Fruit fly (Drosophila melanogaster) whole organism, embryonic: ENCODE measurements around the gene Hip14.
A peak's percentile ranks its signal among the peaks of the same experiment; 100 is the strongest.

Experiments
- CG11560 ChIP-seq: fragments of 200-800 bp; sonication (Bioruptor generic); IDR thresholded peaks from 3 replicates; pipeline ENCODE4 v1.3.6; 2022; ENCODE audit warnings: missing biosample characterization, missing genetic modification characterization
- CG12071 ChIP-seq: fragments of 200-800 bp; sonication (Bioruptor generic); optimal IDR thresholded peaks from 3 replicates; lab custom pipeline; 2018; ENCODE audit warnings: missing biosample characterization, mild to moderate bottlenecking, missing genetic modification characterization
- CG14965 ChIP-seq: fragments of 200-800 bp; sonication (Bioruptor generic); optimal IDR thresholded peaks from 2 replicates; lab custom pipeline; 2016; ENCODE audit warnings: missing biosample characterization, missing genetic modification characterization, borderline replicate concordance
- CG15696 ChIP-seq: fragments of 200-800 bp; sonication (Bioruptor generic); optimal IDR thresholded peaks from 2 replicates; lab custom pipeline; 2019; ENCODE audit warnings: missing biosample characterization, mild to moderate bottlenecking, missing genetic modification characterization, moderate library complexity
- CG17359 ChIP-seq: fragments of 200-800 bp; sonication (Bioruptor generic); optimal IDR thresholded peaks from 3 replicates; lab custom pipeline; 2018; ENCODE audit warnings: missing biosample characterization, mild to moderate bottlenecking, missing genetic modification characterization, moderate library complexity
- CG17912 ChIP-seq: fragments of 200-800 bp; sonication (Bioruptor generic); optimal IDR thresholded peaks from 2 replicates; lab custom pipeline; 2018; ENCODE audit warnings: missing biosample characterization, mild to moderate bottlenecking, missing genetic modification characterization
- CG1792 ChIP-seq: fragments of 200-800 bp; sonication (Bioruptor generic); optimal IDR thresholded peaks from 2 replicates; lab custom pipeline; 2016; ENCODE audit warnings: missing biosample characterization, missing genetic modification characterization
- CG3065 ChIP-seq: fragments of 200-800 bp; sonication (Bioruptor generic); optimal IDR thresholded peaks from 2 replicates; lab custom pipeline; 2016; ENCODE audit warnings: missing biosample characterization, missing genetic modification characterization
- CG4820 ChIP-seq: fragments of 200-800 bp; sonication (Bioruptor generic); optimal IDR thresholded peaks from 3 replicates; lab custom pipeline; 2016; ENCODE audit warnings: missing biosample characterization, missing genetic modification characterization
- CG7556 ChIP-seq: fragments of 200-800 bp; sonication (Bioruptor generic); optimal IDR thresholded peaks from 2 replicates; lab custom pipeline; 2017; ENCODE audit warnings: missing biosample characterization, mild to moderate bottlenecking, missing genetic modification characterization
- CG7839 ChIP-seq: fragments of 200-800 bp; sonication (Bioruptor generic); optimal IDR thresholded peaks from 3 replicates; lab custom pipeline; 2018; ENCODE audit warnings: missing biosample characterization, mild to moderate bottlenecking, missing genetic modification characterization, moderate library complexity
- CG9215 ChIP-seq: fragments of 200-800 bp; sonication (Bioruptor generic); IDR thresholded peaks from 2 replicates; pipeline ENCODE4 v1.3.6; 2022; ENCODE audit warnings: missing biosample characterization, missing genetic modification characterization
- CkIIα-i1 ChIP-seq: fragments of 200-800 bp; sonication (Bioruptor generic); IDR thresholded peaks from 2 replicates; pipeline ENCODE4 v1.3.6; 2022; ENCODE audit warnings: missing biosample characterization, missing genetic modification characterization
- Dref ChIP-seq: fragments of 200-800 bp; sonication (Bioruptor generic); IDR thresholded peaks from 2 replicates; pipeline ENCODE4 v1.3.6; 2022; ENCODE audit warnings: missing biosample characterization, missing genetic modification characterization
- E2f2 ChIP-seq: fragments of 200-800 bp; sonication (Bioruptor generic); IDR thresholded peaks from 2 replicates; pipeline ENCODE4 v1.3.6; 2022; ENCODE audit warnings: missing biosample characterization, missing genetic modification characterization
- Hand ChIP-seq: fragments of 200-800 bp; sonication (Bioruptor generic); optimal IDR thresholded peaks from 2 replicates; lab custom pipeline; 2017; ENCODE audit warnings: mild to moderate bottlenecking, missing biosample characterization, missing genetic modification reagents, missing genetic modification characterization
- Hey ChIP-seq: fragments of 200-800 bp; sonication (Bioruptor generic); optimal IDR thresholded peaks from 3 replicates; lab custom pipeline; 2018; ENCODE audit warnings: missing biosample characterization, mild to moderate bottlenecking, missing genetic modification characterization
- Meics ChIP-seq: fragments of 200-800 bp; sonication (Bioruptor generic); optimal IDR thresholded peaks from 2 replicates; lab custom pipeline; 2017; ENCODE audit warnings: missing biosample characterization, mild to moderate bottlenecking, missing genetic modification characterization
- Nf-YC ChIP-seq: fragments of 200-800 bp; optimal IDR thresholded peaks from 3 replicates; lab custom pipeline; 2019; ENCODE audit warnings: missing biosample characterization, mild to moderate bottlenecking, missing genetic modification characterization, moderate library complexity
- Oaz ChIP-seq: fragments of 200-800 bp; sonication (Bioruptor generic); IDR thresholded peaks from 2 replicates; pipeline ENCODE4 v1.3.6; 2022; ENCODE audit warnings: missing biosample characterization, missing genetic modification characterization
- Rx ChIP-seq: fragments of 200-800 bp; sonication (Bioruptor generic); IDR thresholded peaks from 2 replicates; pipeline ENCODE4 v1.3.6; 2022; ENCODE audit warnings: missing biosample characterization, missing genetic modification characterization
- Sin3A ChIP-seq: fragments of >200 bp; optimal IDR thresholded peaks from 2 replicates; lab custom pipeline; 2018
- Taf1 ChIP-seq: fragments of 200-800 bp; sonication (Bioruptor generic); IDR thresholded peaks from 2 replicates; pipeline ENCODE4 v1.3.6; 2022; ENCODE audit warnings: missing biosample characterization, missing genetic modification characterization
- Trl ChIP-seq, 3 experiments: fragments of >200 bp in 2 of 3; fragments of 200-800 bp in 1 of 3; sonication (Bioruptor generic) in 1 of 3; optimal IDR thresholded peaks; 2 replicates in 1 of 3; 3 replicates in 2 of 3; lab custom pipeline; 2016 to 2017; ENCODE audit warnings: missing biosample characterization in 1 of 3, missing genetic modification characterization in 1 of 3
- Vsx1 ChIP-seq: fragments of 200-800 bp; sonication (Bioruptor generic); optimal IDR thresholded peaks from 2 replicates; lab custom pipeline; 2017; ENCODE audit warnings: missing biosample characterization, mild to moderate bottlenecking, missing genetic modification characterization, missing genetic modification reagents
- ab ChIP-seq: fragments of 200-800 bp; sonication (Bioruptor generic); optimal IDR thresholded peaks from 2 replicates; lab custom pipeline; 2016; ENCODE audit warnings: missing biosample characterization, missing genetic modification characterization
- ac ChIP-seq: fragments of 200-800 bp; sonication (Bioruptor generic); optimal IDR thresholded peaks from 3 replicates; lab custom pipeline; 2017; ENCODE audit warnings: missing biosample characterization, mild to moderate bottlenecking, missing genetic modification characterization
- ase ChIP-seq: fragments of 200-800 bp; sonication (Bioruptor generic); IDR thresholded peaks from 3 replicates; pipeline ENCODE4 v1.3.6; 2022; ENCODE audit warnings: missing biosample characterization, missing genetic modification characterization
- bowl ChIP-seq: fragments of 200-800 bp; sonication (Bioruptor generic); IDR thresholded peaks from 2 replicates; pipeline ENCODE4 v1.3.6; 2022; ENCODE audit warnings: missing biosample characterization, missing genetic modification characterization
- dimm ChIP-seq: fragments of 200-800 bp; sonication (Bioruptor generic); IDR thresholded peaks from 2 replicates; pipeline ENCODE4 v1.3.6; 2022; ENCODE audit warnings: missing biosample characterization, missing genetic modification characterization
- ftz-f1 ChIP-seq: fragments of 200-800 bp; sonication (Bioruptor generic); optimal IDR thresholded peaks from 2 replicates; lab custom pipeline; 2016; ENCODE audit warnings: missing biosample characterization, missing genetic modification characterization
- hbn ChIP-seq: fragments of 200-800 bp; sonication (Bioruptor generic); IDR thresholded peaks from 2 replicates; pipeline ENCODE4 v1.3.6; 2022; ENCODE audit warnings: missing biosample characterization, missing genetic modification characterization; ENCODE audit not compliant: partially characterized antibody
- jumu ChIP-seq: fragments of 200-800 bp; sonication (Bioruptor generic); optimal IDR thresholded peaks from 3 replicates; lab custom pipeline; 2016; ENCODE audit warnings: missing biosample characterization, missing genetic modification characterization
- kay ChIP-seq: fragments of 200-800 bp; sonication (Bioruptor generic); optimal IDR thresholded peaks from 2 replicates; lab custom pipeline; 2016; ENCODE audit warnings: missing biosample characterization, missing genetic modification characterization
- kni ChIP-seq: fragments of 200-800 bp; sonication (Bioruptor generic); optimal IDR thresholded peaks from 3 replicates; lab custom pipeline; 2017; ENCODE audit warnings: mild to moderate bottlenecking, missing biosample characterization, missing genetic modification reagents, missing genetic modification characterization
- lilli ChIP-seq: fragments of 200-800 bp; sonication (Bioruptor generic); optimal IDR thresholded peaks from 3 replicates; lab custom pipeline; 2016; ENCODE audit warnings: missing biosample characterization, missing genetic modification characterization
- pita ChIP-seq: fragments of 200-800 bp; sonication (Bioruptor generic); optimal IDR thresholded peaks from 2 replicates; lab custom pipeline; 2017; ENCODE audit warnings: missing biosample characterization, mild to moderate bottlenecking, missing genetic modification characterization
- pros ChIP-seq: fragments of 200-800 bp; sonication (Bioruptor generic); optimal IDR thresholded peaks from 3 replicates; lab custom pipeline; 2019; ENCODE audit warnings: missing biosample characterization, mild to moderate bottlenecking, missing genetic modification characterization, moderate library complexity
- pum ChIP-seq: fragments of 200-800 bp; sonication (Bioruptor generic); optimal IDR thresholded peaks from 2 replicates; lab custom pipeline; 2016; ENCODE audit warnings: missing biosample characterization, missing genetic modification characterization
- pzg ChIP-seq: fragments of 200-800 bp; sonication (Bioruptor generic); optimal IDR thresholded peaks from 3 replicates; lab custom pipeline; 2018; ENCODE audit warnings: missing biosample characterization, mild to moderate bottlenecking, missing genetic modification characterization, moderate library complexity
- repo ChIP-seq: fragments of 200-800 bp; sonication (Bioruptor generic); optimal IDR thresholded peaks from 2 replicates; lab custom pipeline; 2016; ENCODE audit warnings: missing biosample characterization, missing genetic modification characterization
- run ChIP-seq: fragments of 200-800 bp; sonication (Bioruptor generic); optimal IDR thresholded peaks from 3 replicates; lab custom pipeline; 2018; ENCODE audit warnings: missing biosample characterization, mild to moderate bottlenecking, missing genetic modification characterization
- sc ChIP-seq, 3 experiments: fragments of >200 bp in 2 of 3; fragments of 200-800 bp in 1 of 3; sonication (Bioruptor generic) in 1 of 3; optimal IDR thresholded peaks; 2 replicates in 2 of 3; 3 replicates in 1 of 3; lab custom pipeline; 2017; ENCODE audit warnings: mild to moderate bottlenecking in 1 of 3, missing biosample characterization in 1 of 3, missing genetic modification characterization in 1 of 3, missing genetic modification reagents in 1 of 3
- sd ChIP-seq: fragments of 200-800 bp; sonication (Bioruptor generic); optimal IDR thresholded peaks from 3 replicates; lab custom pipeline; 2018; ENCODE audit warnings: missing biosample characterization, mild to moderate bottlenecking, missing genetic modification characterization, moderate library complexity
- shn ChIP-seq: fragments of 200-800 bp; sonication (Bioruptor generic); optimal IDR thresholded peaks from 3 replicates; lab custom pipeline; 2016; ENCODE audit warnings: missing biosample characterization, missing genetic modification characterization
- sim ChIP-seq: fragments of 200-800 bp; sonication (Bioruptor generic); IDR thresholded peaks from 2 replicates; pipeline ENCODE4 v1.3.6; 2022; ENCODE audit warnings: missing biosample characterization, missing genetic modification characterization
- tx ChIP-seq: fragments of 200-800 bp; sonication (Bioruptor generic); optimal IDR thresholded peaks from 2 replicates; lab custom pipeline; 2016; ENCODE audit warnings: missing biosample characterization, missing genetic modification characterization
- unc-4 ChIP-seq: fragments of 200-800 bp; sonication (Bioruptor generic); IDR thresholded peaks from 2 replicates; pipeline ENCODE4 v1.3.6; 2022; ENCODE audit warnings: missing biosample characterization, missing genetic modification characterization; ENCODE audit not compliant: partially characterized antibody
- vvl ChIP-seq: fragments of 200-800 bp; sonication (Bioruptor generic); IDR thresholded peaks from 2 replicates; pipeline ENCODE4 v1.3.6; 2022; ENCODE audit warnings: missing biosample characterization, missing genetic modification characterization
- wdn ChIP-seq: fragments of 200-800 bp; sonication (Bioruptor generic); IDR thresholded peaks from 2 replicates; pipeline ENCODE4 v1.3.6; 2022; ENCODE audit warnings: missing biosample characterization, missing genetic modification characterization

Gene Hip14

dm6 chr3L:16001164-16001679 lies 13.2 kb downstream of the Hip14 start (continued):
- TF ChIP-seq CG4820 (GFP tag; lab: Kevin White, UChicago) (peak; percentile 36), pzg (GFP tag; lab: Kevin White, UChicago) (peak; percentile 11), E2f2 (GFP tag; lab: Robert Waterston, UW) (peak; percentile 57), ftz-f1 (no peak), pita (GFP tag; lab: Kevin White, UChicago) (no peak), ab (GFP tag; lab: Kevin White, UChicago) (peak; percentile 23), CG1792 (GFP tag; lab: Kevin White, UChicago) (peak; percentile 74), CG17359 (tag; lab: Kevin White, UChicago) (peak; percentile 75), CkIIα-i1 (GFP tag; lab: Robert Waterston, UW) (no peak), sc (optimal IDR thresholded peaks at IDR 0.05; lab: Kevin White, UChicago) (no peak), sc (GFP tag; optimal IDR thresholded peaks at IDR 0.05; lab: Kevin White, UChicago) (no peak), unc-4 (GFP tag; lab: Robert Waterston, UW) (no peak), sd (peak; percentile 93), Oaz (peak; percentile 58), CG3065 (GFP tag; lab: Kevin White, UChicago) (no peak), Rx (GFP tag; lab: Robert Waterston, UW) (no peak), Dref (GFP tag; lab: Robert Waterston, UW) (no peak), jumu (GFP tag; lab: Kevin White, UChicago) (peak; percentile 56), lilli (GFP tag; lab: Kevin White, UChicago) (peak; percentile 91), CG17912 (GFP tag; lab: Kevin White, UChicago) (no peak), wdn (GFP tag; lab: Robert Waterston, UW) (peak; percentile 38; the same call in 1 of the 2 replicates), CG11560 (tag; lab: Robert Waterston, UW) (no peak), CG14965 (GFP tag; lab: Kevin White, UChicago) (no peak), ase (GFP tag; lab: Robert Waterston, UW) (no peak), CG12071 (GFP tag; lab: Kevin White, UChicago) (peak; percentile 55), Sin3A (lab: Kevin White, UChicago) (no peak), bowl (GFP tag; lab: Robert Waterston, UW) (no peak), Nf-YC (tag; lab: Kevin White, UChicago) (peak; percentile 72), CG9215 (GFP tag; lab: Robert Waterston, UW) (no peak), kay (GFP tag; lab: Kevin White, UChicago) (peak; percentile 67), CG7556 (peak; percentile 81), Taf1 (0 out of 2 replicates have a peak, but pooled peaks have one; percentile 20), ac (no peak), shn (GFP tag; lab: Kevin White, UChicago) (peak; percentile 77), hbn (GFP tag; lab: Robert Waterston, UW) (no peak), vvl (GFP tag; lab: Robert Waterston, UW) (no peak; the same call in 1 of the 2 replicates), Hey (peak; percentile 48), dimm (GFP tag; lab: Robert Waterston, UW) (no peak), Trl (optimal IDR thresholded peaks at IDR 0.05; lab: Kevin White, UChicago) (peak in 1 of 2 experiments; percentile 57), Trl (GFP tag; optimal IDR thresholded peaks at IDR 0.05; lab: Kevin White, UChicago) (peak; percentile 63), kni (no peak), pum (peak; percentile 63), tx (GFP tag; lab: Kevin White, UChicago) (peak; percentile 74), CG7839 (tag; lab: Kevin White, UChicago) (peak; percentile 86), Meics (GFP tag; lab: Kevin White, UChicago) (peak; percentile 84), CG15696 (tag; lab: Kevin White, UChicago) (peak; percentile 13), repo (peak; percentile 71), Hand (GFP tag; lab: Kevin White, UChicago) (peak; percentile 91), run (tag; lab: Kevin White, UChicago) (no peak), Vsx1 (GFP tag; lab: Kevin White, UChicago) (peak; percentile 52), pros (GFP tag; lab: Kevin White, UChicago) (no peak), sim (GFP tag; lab: Robert Waterston, UW) (no peak)
